Worm (Caenorhabditis elegans): ENCODE results near the gene cyn-4.

Gene cyn-4

DNA sequence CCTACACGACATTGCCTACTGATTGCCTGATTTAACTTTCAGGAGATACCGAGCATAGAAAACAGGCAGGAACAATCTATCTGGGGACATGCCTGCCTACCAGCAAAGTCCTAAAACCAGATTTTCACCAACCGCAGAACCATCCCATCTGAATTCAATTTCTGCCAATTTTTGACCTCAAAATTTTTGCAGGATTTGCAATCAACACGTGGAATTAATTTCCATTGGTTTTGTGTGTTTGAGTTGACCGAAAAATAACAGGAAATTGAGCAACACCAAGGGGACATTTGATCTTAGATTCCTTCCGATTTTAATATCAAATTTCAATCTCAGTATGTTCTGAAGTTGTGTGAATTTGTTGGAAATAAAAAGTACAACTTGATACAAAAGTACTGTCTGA lies 26.6 kb upstream of the cyn-4 start:
- TF ChIP-seq flt-1 (GFP tag; IDR thresholded peaks at IDR 0.05), result no peak
- no peak for TF ChIP-seq hmg-4 (GFP tag; optimal IDR thresholded peaks at IDR 0.05)
- no peak for TF ChIP-seq tra-4 (tag; optimal IDR thresholded peaks at IDR 0.05)
- TF ChIP-seq F13C5.2 (tag; optimal IDR thresholded peaks at IDR 0.05), result no peak
- no peak for TF ChIP-seq ets-7 (tag; optimal IDR thresholded peaks at IDR 0.05)
- TF ChIP-seq tbx-11 (GFP tag; IDR thresholded peaks at IDR 0.05), result no peak
- no peak for TF ChIP-seq B0310.2 (tag; optimal IDR thresholded peaks at IDR 0.05)
- no peak for TF ChIP-seq aly-1 (tag; optimal IDR thresholded peaks at IDR 0.05)
- TF ChIP-seq ceh-13 (GFP tag; optimal IDR thresholded peaks at IDR 0.05), result no peak
- TF ChIP-seq hmbx-1 (tag; optimal IDR thresholded peaks at IDR 0.05), result no peak
- no peak for TF ChIP-seq pes-1 (GFP tag; IDR thresholded peaks at IDR 0.05)
- no peak for TF ChIP-seq ama-1 (optimal IDR thresholded peaks at IDR 0.05)

DNA sequence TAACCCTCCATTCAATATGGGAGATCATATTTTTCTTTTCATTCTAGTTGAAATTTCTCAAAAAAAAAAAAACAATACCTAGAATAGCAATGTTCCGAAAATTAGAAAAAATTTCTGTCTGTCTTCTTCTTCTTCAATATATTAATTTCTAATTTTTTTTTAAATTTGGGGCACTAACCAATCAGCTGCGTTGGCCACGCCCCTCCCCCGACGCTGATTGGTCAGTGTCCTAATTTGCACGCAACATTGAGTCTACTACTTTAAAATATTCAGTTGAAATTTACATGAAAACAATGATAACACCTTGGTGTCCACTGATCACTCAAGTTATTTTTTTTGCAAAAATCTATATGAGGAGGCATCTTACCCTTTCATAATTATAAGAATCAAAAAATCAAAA lies 23.5 kb upstream of the cyn-4 start:
- no peak for TF ChIP-seq hnd-1 (tag; optimal IDR thresholded peaks at IDR 0.05)
- no peak for TF ChIP-seq flt-1 (GFP tag; IDR thresholded peaks at IDR 0.05)
- TF ChIP-seq F13C5.2 (tag; optimal IDR thresholded peaks at IDR 0.05), result no peak
- TF ChIP-seq ceh-36 (tag; optimal IDR thresholded peaks at IDR 0.05), result no peak
- no peak for TF ChIP-seq ama-1 (optimal IDR thresholded peaks at IDR 0.05)
- no peak for TF ChIP-seq B0310.2 (tag; optimal IDR thresholded peaks at IDR 0.05)
- no peak for TF ChIP-seq aly-1 (tag; optimal IDR thresholded peaks at IDR 0.05)
- TF ChIP-seq tbx-37 (GFP tag; conservative IDR thresholded peaks at IDR 0.05), result no peak
- no peak for TF ChIP-seq ets-7 (tag; optimal IDR thresholded peaks at IDR 0.05)
- no peak for TF ChIP-seq tbx-11 (GFP tag; IDR thresholded peaks at IDR 0.05)
- TF ChIP-seq hmbx-1 (tag; optimal IDR thresholded peaks at IDR 0.05), result no peak
- no peak for TF ChIP-seq pes-1 (GFP tag; IDR thresholded peaks at IDR 0.05)
- no peak for TF ChIP-seq tra-4 (tag; optimal IDR thresholded peaks at IDR 0.05)

DNA sequence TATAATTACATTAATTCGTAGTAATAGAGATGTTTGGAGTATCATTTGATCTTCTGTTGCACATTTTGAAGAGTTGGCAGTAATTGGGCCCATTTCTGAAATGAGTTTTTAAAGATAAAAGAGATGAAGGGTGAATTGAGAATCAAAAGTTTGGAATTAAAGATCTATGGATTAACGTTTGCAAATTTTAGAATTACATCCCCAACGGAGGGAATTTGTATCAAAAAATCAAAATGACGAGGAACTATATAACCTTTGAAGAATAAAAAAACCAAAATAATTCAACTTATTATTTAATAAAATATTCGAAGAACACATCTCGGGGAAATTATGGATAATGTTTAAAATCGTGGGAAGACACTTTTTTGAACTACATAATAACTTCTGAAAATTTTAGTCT lies 22.6 kb upstream of the cyn-4 start, which contains the start of gene sra-10:
Gene sra-10, minus strand, starts transcription at position 101 of the 400 bp plus-strand sequence.
- TF ChIP-seq ceh-36 (tag; optimal IDR thresholded peaks at IDR 0.05) (no peak), hmg-4 (GFP tag; optimal IDR thresholded peaks at IDR 0.05) (no peak), ceh-13 (GFP tag; optimal IDR thresholded peaks at IDR 0.05) (no peak)

DNA sequence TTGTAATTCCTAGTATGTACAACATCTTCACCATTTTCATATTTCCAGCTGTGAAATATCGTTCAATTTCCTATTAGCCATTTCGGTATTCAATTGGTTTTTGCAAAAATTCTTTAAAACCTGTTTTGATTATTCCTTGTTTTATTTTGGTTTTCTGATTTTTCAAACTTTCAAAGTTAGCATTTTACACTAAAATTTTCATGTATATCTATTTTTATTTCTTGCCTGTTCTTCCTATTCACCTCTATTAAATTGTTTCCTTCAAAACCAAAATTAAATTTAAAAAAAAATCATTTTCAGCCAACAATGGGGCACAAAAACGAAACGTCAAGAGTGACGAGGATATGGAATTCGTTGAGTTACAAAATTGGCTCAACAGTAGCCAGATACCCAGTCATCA lies 16.6 kb upstream of the cyn-4 start, which contains the start of gene ptr-8:
Gene ptr-8, plus strand, starts transcription at position 301 of the 400 bp plus-strand sequence.
- TF ChIP-seq ceh-36 (tag; optimal IDR thresholded peaks at IDR 0.05) (no peak), sea-1 (GFP tag; conservative IDR thresholded peaks at IDR 0.05) (no peak), ets-7 (tag; optimal IDR thresholded peaks at IDR 0.05) (no peak), tbx-37 (GFP tag; conservative IDR thresholded peaks at IDR 0.05) (no peak), tra-4 (tag; optimal IDR thresholded peaks at IDR 0.05) (no peak), scrt-1 (GFP tag; IDR thresholded peaks at IDR 0.05) (no peak), B0310.2 (tag; optimal IDR thresholded peaks at IDR 0.05) (no peak), flt-1 (GFP tag; IDR thresholded peaks at IDR 0.05) (no peak), aly-1 (tag; optimal IDR thresholded peaks at IDR 0.05) (no peak)

DNA sequence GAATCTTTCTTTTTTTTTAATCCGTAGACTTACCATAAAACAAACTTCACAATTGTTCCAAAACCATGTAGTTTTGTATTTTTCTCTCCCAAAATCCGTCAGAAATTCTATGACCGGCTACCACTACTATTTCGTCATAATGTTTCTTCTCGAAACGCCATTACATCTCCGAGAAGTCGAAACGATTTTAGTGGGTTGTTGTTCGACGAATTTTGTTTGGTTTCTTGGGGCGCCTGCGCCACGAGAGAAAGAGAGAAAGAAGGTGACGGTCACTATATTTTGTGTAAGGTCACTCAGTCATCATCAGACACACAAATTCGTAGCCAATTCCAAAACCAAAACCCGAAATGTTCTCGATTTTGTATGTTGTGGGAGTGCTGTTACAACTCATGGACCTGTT lies 14.7 kb upstream of the cyn-4 start:
- TF ChIP-seq ama-1 (optimal IDR thresholded peaks at IDR 0.05), result no peak
- no peak for TF ChIP-seq F13C5.2 (tag; optimal IDR thresholded peaks at IDR 0.05)
- TF ChIP-seq sea-1 (GFP tag; conservative IDR thresholded peaks at IDR 0.05), result no peak
- TF ChIP-seq flt-1 (GFP tag; IDR thresholded peaks at IDR 0.05), result no peak
- no peak for TF ChIP-seq aly-1 (tag; optimal IDR thresholded peaks at IDR 0.05)
- TF ChIP-seq hmbx-1 (tag; optimal IDR thresholded peaks at IDR 0.05), result no peak
- no peak for TF ChIP-seq ceh-36 (tag; optimal IDR thresholded peaks at IDR 0.05)
- TF ChIP-seq hnd-1 (tag; optimal IDR thresholded peaks at IDR 0.05), result no peak
- TF ChIP-seq tbx-37 (GFP tag; conservative IDR thresholded peaks at IDR 0.05), result no peak
- TF ChIP-seq ets-7 (tag; optimal IDR thresholded peaks at IDR 0.05), result no peak
- no peak for TF ChIP-seq pes-1 (GFP tag; IDR thresholded peaks at IDR 0.05)
- TF ChIP-seq tbx-11 (GFP tag; IDR thresholded peaks at IDR 0.05), result no peak
- TF ChIP-seq ceh-13 (GFP tag; optimal IDR thresholded peaks at IDR 0.05), result no peak
- no peak for TF ChIP-seq B0310.2 (tag; optimal IDR thresholded peaks at IDR 0.05)

DNA sequence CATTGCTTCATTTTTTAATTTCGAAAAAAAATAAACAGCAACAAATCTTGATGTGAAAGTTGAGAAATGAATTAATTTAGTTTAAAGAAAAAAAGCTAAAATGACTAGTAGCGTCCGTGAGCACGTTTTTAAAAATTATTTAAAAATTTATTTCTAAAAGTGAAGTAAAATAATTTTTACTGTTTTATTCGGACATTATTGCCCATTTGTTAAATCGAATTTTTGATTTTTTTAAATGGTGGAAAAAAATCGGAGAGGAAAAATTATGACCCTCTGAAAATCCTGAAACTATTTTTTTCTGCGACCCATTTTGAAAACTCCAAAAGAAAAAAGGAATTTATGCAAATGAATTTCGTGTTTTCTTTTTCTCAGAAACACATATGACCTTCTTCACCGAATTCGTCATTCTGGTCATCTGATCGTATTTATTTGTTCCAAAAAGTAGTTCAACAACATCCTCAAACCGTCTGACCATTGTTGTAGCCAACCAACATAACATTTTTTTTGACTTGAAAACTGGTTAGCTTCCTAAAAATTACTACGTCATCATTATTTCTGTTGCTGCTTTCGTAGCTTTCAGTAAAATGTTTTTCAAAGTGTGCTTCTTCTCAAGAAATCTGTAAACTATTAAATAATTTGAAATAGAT lies 13.6 kb upstream of the cyn-4 start, which contains the start of gene F44F4.3:
Gene F44F4.3, minus strand, starts transcription at position 51 of the 647 bp plus-strand sequence.
- TF ChIP-seq ets-7 (tag; optimal IDR thresholded peaks at IDR 0.05) (no peak), sea-1 (GFP tag; conservative IDR thresholded peaks at IDR 0.05) (no peak), ceh-36 (tag; optimal IDR thresholded peaks at IDR 0.05) (no peak), pes-1 (GFP tag; IDR thresholded peaks at IDR 0.05) (no peak), scrt-1 (GFP tag; IDR thresholded peaks at IDR 0.05) (no peak), ceh-13 (GFP tag; optimal IDR thresholded peaks at IDR 0.05) (no peak), flt-1 (GFP tag; IDR thresholded peaks at IDR 0.05) (no peak), hmbx-1 (tag; optimal IDR thresholded peaks at IDR 0.05) (no peak), tbx-11 (GFP tag; IDR thresholded peaks at IDR 0.05) (no peak), hmg-4 (GFP tag; optimal IDR thresholded peaks at IDR 0.05) (no peak), F13C5.2 (tag; optimal IDR thresholded peaks at IDR 0.05) (no peak)

DNA sequence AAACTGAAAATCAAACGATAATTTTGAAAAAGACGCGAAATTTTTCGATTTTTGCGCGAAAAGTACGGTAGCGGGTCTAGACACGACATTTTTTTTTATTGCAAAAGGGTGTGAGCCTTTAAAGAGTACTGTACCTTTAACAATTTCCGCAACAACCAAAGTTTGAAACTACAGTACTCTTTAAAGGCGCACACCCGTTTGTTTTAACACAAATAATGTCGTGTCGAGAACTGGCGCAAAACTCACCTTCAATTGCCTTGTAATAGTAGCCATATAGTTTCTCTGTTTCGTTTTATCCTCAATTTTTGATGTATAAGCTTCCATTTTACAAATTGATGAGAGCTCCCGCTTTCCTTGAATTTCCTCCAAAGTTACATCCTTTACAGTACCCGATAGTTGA lies 12.8 kb upstream of the cyn-4 start:
- no peak for TF ChIP-seq ceh-36 (tag; optimal IDR thresholded peaks at IDR 0.05)
- no peak for TF ChIP-seq aly-1 (tag; optimal IDR thresholded peaks at IDR 0.05)
- TF ChIP-seq ets-7 (tag; optimal IDR thresholded peaks at IDR 0.05), result no peak

DNA sequence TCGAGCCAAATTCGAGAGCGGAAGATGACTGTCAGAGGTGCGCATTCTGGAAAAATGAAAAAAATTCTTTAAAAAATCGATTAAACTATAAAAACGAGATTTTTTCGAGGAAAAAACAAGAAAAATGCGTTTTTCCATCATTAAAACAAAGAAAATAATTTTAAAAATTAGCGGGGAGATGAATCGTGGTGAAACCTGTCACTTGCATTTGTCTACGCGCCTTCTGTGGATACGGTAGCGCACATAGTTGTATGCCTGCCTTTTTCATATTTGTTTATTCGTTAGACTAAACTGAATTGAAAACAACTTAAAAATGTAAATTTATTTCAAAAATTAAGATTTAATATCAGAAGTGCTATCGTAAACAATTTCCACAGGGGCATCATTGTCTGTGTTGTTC lies 12.0 kb upstream of the cyn-4 start, which contains the start of gene egg-3:
Gene egg-3, minus strand, starts transcription at position 46 of the 400 bp plus-strand sequence.
- no peak for TF ChIP-seq ets-7 (tag; optimal IDR thresholded peaks at IDR 0.05)
